Worm (Caenorhabditis elegans) whole organism, L1 larva: ENCODE measurements around the gene pcp-1.

Experiments used
- C04F5.9 ChIP-seq: sonication (generic microtip); optimal IDR thresholded peaks from 2 replicates; lab custom pipeline; 2016; ENCODE audit warnings: missing genetic modification characterization, missing compliant biosample characterization
- C16A3.4 ChIP-seq: fragments of 150-350 bp; optimal IDR thresholded peaks from 2 replicates; lab custom pipeline; 2014; ENCODE audit warnings: missing biosample characterization, missing genetic modification characterization
- C34B4.2 ChIP-seq: sonication (generic microtip); optimal IDR thresholded peaks from 2 replicates; lab custom pipeline; 2017; ENCODE audit warnings: mild to moderate bottlenecking, missing genetic modification characterization, missing compliant biosample characterization
- F16B12.6 ChIP-seq: fragments of 150-350 bp; optimal IDR thresholded peaks from 2 replicates; lab custom pipeline; 2014; ENCODE audit warnings: missing biosample characterization, missing genetic modification characterization
- Y116A8C.19 ChIP-seq: sonication (generic microtip); optimal IDR thresholded peaks from 2 replicates; lab custom pipeline; 2016; ENCODE audit warnings: missing compliant biosample characterization, missing genetic modification characterization, borderline replicate concordance
- aha-1 ChIP-seq: fragments of 150-350 bp; optimal IDR thresholded peaks from 2 replicates; lab custom pipeline; 2014; ENCODE audit warnings: missing biosample characterization, missing genetic modification characterization
- alr-1 ChIP-seq: fragments of 200-800 bp; sonication (Bioruptor generic); optimal IDR thresholded peaks from 2 replicates; lab custom pipeline; 2018; ENCODE audit warnings: borderline replicate concordance, mild to moderate bottlenecking, missing genetic modification characterization, missing compliant biosample characterization
- aly-2 ChIP-seq: fragments of 150-350 bp; optimal IDR thresholded peaks from 2 replicates; lab custom pipeline; 2014; ENCODE audit warnings: missing biosample characterization, missing genetic modification characterization
- ama-1 ChIP-seq: fragments of 150-350 bp; optimal IDR thresholded peaks from 2 replicates; lab custom pipeline; 2014
- ceh-63 ChIP-seq: fragments of 200-800 bp; sonication (Bioruptor generic); optimal IDR thresholded peaks from 2 replicates; lab custom pipeline; 2018; ENCODE audit warnings: mild to moderate bottlenecking, missing genetic modification characterization, missing compliant biosample characterization
- ceh-8 ChIP-seq: fragments of 200-800 bp; sonication (Bioruptor generic); optimal IDR thresholded peaks from 2 replicates; lab custom pipeline; 2018; ENCODE audit warnings: mild to moderate bottlenecking, missing genetic modification characterization, moderate library complexity, missing compliant biosample characterization
- ceh-90 ChIP-seq: sonication (generic microtip); optimal IDR thresholded peaks from 2 replicates; lab custom pipeline; 2016; ENCODE audit warnings: missing genetic modification characterization, missing compliant biosample characterization
- ces-1 ChIP-seq: fragments of 150-350 bp; optimal IDR thresholded peaks from 2 replicates; lab custom pipeline; 2014; ENCODE audit warnings: missing biosample characterization, missing genetic modification reagents, missing genetic modification characterization
- efl-1 ChIP-seq, 4 experiments: fragments of 150-350 bp; optimal IDR thresholded peaks in 3 of 4; peaks in 1 of 4; 1 replicate in 1 of 4; 2 replicates in 3 of 4; lab custom pipeline; 2014; ENCODE audit warnings: missing biosample characterization in 2 of 4, missing genetic modification characterization in 2 of 4, missing genetic modification reagents in 2 of 4
- egl-27 ChIP-seq, 2 experiments: fragments of 150-350 bp in 1 of 2; sonication (generic microtip); optimal IDR thresholded peaks; 3 replicates each; lab custom pipeline; 2017 to 2018; ENCODE audit warnings: missing biosample characterization in 2 of 2, missing genetic modification characterization in 2 of 2, missing genetic modification reagents in 2 of 2
- elt-2 ChIP-seq: sonication (generic microtip); optimal IDR thresholded peaks from 2 replicates; lab custom pipeline; 2016; ENCODE audit warnings: missing genetic modification characterization, mild to moderate bottlenecking, inconsistent platforms, missing compliant biosample characterization, missing genetic modification reagents
- ets-5 ChIP-seq: fragments of 200-800 bp; sonication (Bioruptor generic); IDR thresholded peaks from 2 replicates; pipeline ENCODE4 v1.3.6; 2022; ENCODE audit warnings: missing genetic modification characterization, missing compliant biosample characterization
- fos-1 ChIP-seq: fragments of 150-350 bp; optimal IDR thresholded peaks from 2 replicates; lab custom pipeline; 2014; ENCODE audit warnings: missing biosample characterization, missing genetic modification characterization
- grh-1 ChIP-seq: fragments of 200-800 bp; sonication (Bioruptor generic); IDR thresholded peaks from 2 replicates; pipeline ENCODE4 v1.3.6; 2022; ENCODE audit warnings: missing genetic modification reagents, missing genetic modification characterization, missing compliant biosample characterization
- hpl-2 ChIP-seq: fragments of 150-350 bp; optimal IDR thresholded peaks from 2 replicates; lab custom pipeline; 2014; ENCODE audit warnings: missing biosample characterization, missing genetic modification reagents, missing genetic modification characterization
- irx-1 ChIP-seq: sonication (generic microtip); optimal IDR thresholded peaks from 2 replicates; lab custom pipeline; 2016; ENCODE audit warnings: missing genetic modification characterization, missing compliant biosample characterization
- jun-1 ChIP-seq: fragments of 150-350 bp; optimal IDR thresholded peaks from 2 replicates; lab custom pipeline; 2014; ENCODE audit warnings: missing biosample characterization, missing genetic modification reagents, missing genetic modification characterization
- lin-14 ChIP-seq: fragments of 200-800 bp; sonication (Bioruptor generic); optimal IDR thresholded peaks from 2 replicates; lab custom pipeline; 2018; ENCODE audit warnings: mild to moderate bottlenecking, missing genetic modification characterization, moderate library complexity, missing compliant biosample characterization
- lin-15B ChIP-seq: fragments of 150-350 bp; sonication (generic microtip); optimal IDR thresholded peaks from 3 replicates; lab custom pipeline; 2014; ENCODE audit warnings: missing biosample characterization, missing genetic modification characterization
- lir-3 ChIP-seq: sonication (generic microtip); optimal IDR thresholded peaks from 2 replicates; lab custom pipeline; 2016; ENCODE audit warnings: mild to moderate bottlenecking, missing genetic modification characterization, moderate library complexity, missing compliant biosample characterization; ENCODE audit not compliant: poor library complexity
- mdl-1 ChIP-seq, 2 experiments: fragments of 150-350 bp; optimal IDR thresholded peaks; 2 replicates each; lab custom pipeline; 2014 to 2017; ENCODE audit warnings: missing biosample characterization in 2 of 2, missing genetic modification characterization in 2 of 2, inconsistent platforms in 1 of 2
- nhr-11 ChIP-seq: fragments of 150-350 bp; optimal IDR thresholded peaks from 2 replicates; lab custom pipeline; 2014; ENCODE audit warnings: missing biosample characterization, missing genetic modification characterization
- nhr-12 ChIP-seq: sonication (generic microtip); optimal IDR thresholded peaks from 2 replicates; lab custom pipeline; 2017; ENCODE audit warnings: missing biosample characterization, missing genetic modification characterization
- nhr-20 ChIP-seq: sonication (generic microtip); optimal IDR thresholded peaks from 2 replicates; lab custom pipeline; 2016; ENCODE audit warnings: mild to moderate bottlenecking, missing genetic modification characterization, missing compliant biosample characterization
- nhr-28 ChIP-seq: fragments of 150-350 bp; optimal IDR thresholded peaks from 2 replicates; lab custom pipeline; 2014; ENCODE audit warnings: missing biosample characterization, missing genetic modification characterization
- nhr-76 ChIP-seq: sonication (generic microtip); optimal IDR thresholded peaks from 2 replicates; lab custom pipeline; 2017; ENCODE audit warnings: missing biosample characterization, missing genetic modification characterization
- nhr-77 ChIP-seq: fragments of 150-350 bp; optimal IDR thresholded peaks from 2 replicates; lab custom pipeline; 2014; ENCODE audit warnings: missing biosample characterization, missing genetic modification characterization
- nhr-84 ChIP-seq: sonication (generic microtip); optimal IDR thresholded peaks from 2 replicates; lab custom pipeline; 2017; ENCODE audit warnings: missing biosample characterization, missing genetic modification characterization
- nhr-85 ChIP-seq: sonication (generic microtip); peaks from one replicate; lab custom pipeline; 2016; ENCODE audit warnings: missing genetic modification characterization, inconsistent platforms, missing compliant biosample characterization
- pag-3 ChIP-seq: sonication (generic microtip); optimal IDR thresholded peaks from 2 replicates; lab custom pipeline; 2017; ENCODE audit warnings: missing genetic modification characterization, mild to moderate bottlenecking, missing compliant biosample characterization, antibody characterized with exemption, borderline replicate concordance; ENCODE audit not compliant: insufficient read depth
- pax-3 ChIP-seq: fragments of 200-800 bp; sonication (Bioruptor generic); optimal IDR thresholded peaks from 2 replicates; lab custom pipeline; 2018; ENCODE audit warnings: mild to moderate bottlenecking, missing genetic modification characterization, moderate library complexity, missing compliant biosample characterization
- snu-23 ChIP-seq: sonication (generic microtip); optimal IDR thresholded peaks from 2 replicates; lab custom pipeline; 2016; ENCODE audit warnings: missing genetic modification characterization, missing compliant biosample characterization
- sox-4 ChIP-seq: sonication (generic microtip); optimal IDR thresholded peaks from 2 replicates; lab custom pipeline; 2016; ENCODE audit warnings: missing genetic modification characterization, missing compliant biosample characterization
- sup-37 ChIP-seq: fragments of 200-800 bp; sonication (Bioruptor generic); optimal IDR thresholded peaks from 2 replicates; lab custom pipeline; 2018; ENCODE audit warnings: mild to moderate bottlenecking, missing genetic modification characterization, missing compliant biosample characterization
- tlp-1 ChIP-seq: fragments of 150-350 bp; optimal IDR thresholded peaks from 2 replicates; lab custom pipeline; 2014; ENCODE audit warnings: missing biosample characterization, missing genetic modification characterization
- unc-130 ChIP-seq: fragments of 150-350 bp; optimal IDR thresholded peaks from 2 replicates; lab custom pipeline; 2017; ENCODE audit warnings: missing biosample characterization, missing genetic modification characterization, inconsistent platforms
- unc-62 ChIP-seq: fragments of 150-350 bp; optimal IDR thresholded peaks from 2 replicates; lab custom pipeline; 2014; ENCODE audit warnings: missing biosample characterization, missing genetic modification reagents, missing genetic modification characterization
- unc-86 ChIP-seq: sonication (generic microtip); optimal IDR thresholded peaks from 2 replicates; lab custom pipeline; 2016; ENCODE audit warnings: missing genetic modification characterization, missing compliant biosample characterization
- xbp-1 ChIP-seq: sonication (generic microtip); optimal IDR thresholded peaks from 2 replicates; lab custom pipeline; 2016; ENCODE audit warnings: missing genetic modification characterization, missing compliant biosample characterization
- zag-1 ChIP-seq: fragments of 150-350 bp; optimal IDR thresholded peaks from 2 replicates; lab custom pipeline; 2014; ENCODE audit warnings: missing biosample characterization, missing genetic modification characterization
- zip-4 ChIP-seq: fragments of 200-800 bp; sonication (Bioruptor generic); optimal IDR thresholded peaks from 2 replicates; lab custom pipeline; 2018; ENCODE audit warnings: mild to moderate bottlenecking, missing genetic modification characterization, moderate library complexity, missing compliant biosample characterization
- ztf-11 ChIP-seq, 2 experiments: sonication (generic microtip); optimal IDR thresholded peaks; 2 replicates each; lab custom pipeline; 2016 to 2017; ENCODE audit warnings: missing genetic modification characterization in 2 of 2, missing biosample characterization in 1 of 2, missing compliant biosample characterization in 1 of 2
- ztf-4 ChIP-seq: fragments of 150-350 bp; optimal IDR thresholded peaks from 2 replicates; lab custom pipeline; 2014; ENCODE audit warnings: missing biosample characterization, missing genetic modification characterization

pcp-1 gene

DNA sequence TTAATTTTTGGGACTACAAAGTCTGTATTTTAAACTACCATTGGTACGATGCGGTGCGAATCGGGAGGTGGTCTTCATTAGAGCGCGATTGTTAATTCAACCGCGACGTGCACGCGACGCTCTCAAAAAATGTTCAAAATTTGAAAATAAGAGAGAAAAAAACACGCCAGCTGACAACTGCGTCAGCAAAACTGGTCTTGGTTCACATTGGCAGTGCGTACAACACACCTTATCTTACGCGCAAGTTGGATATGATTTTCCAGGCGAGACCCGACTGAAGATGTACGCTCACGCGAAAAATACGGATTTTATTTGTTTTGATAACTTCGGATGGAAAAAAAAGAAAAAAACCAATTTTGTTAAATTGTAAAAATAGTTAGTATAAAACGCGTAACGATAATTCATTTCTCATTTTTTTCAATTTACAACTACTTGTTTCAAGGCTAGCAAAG lies 46.8 kb upstream of the pcp-1 start, which contains the start of gene C03B8.3 (continued):
- TF ChIP-seq nhr-12 (tag; lab: Kevin White, UChicago) = no peak
- no peak for TF ChIP-seq unc-62 (GFP tag; lab: Kevin White, UChicago)
- TF ChIP-seq ceh-90 (tag; lab: Kevin White, UChicago) = no peak
- peak; percentile 24 for TF ChIP-seq nhr-20
- TF ChIP-seq F16B12.6 = peak; percentile 63
- TF ChIP-seq C34B4.2 (tag; lab: Kevin White, UChicago) = no peak
- no peak for TF ChIP-seq ceh-63 (GFP tag; lab: Kevin White, UChicago)
- TF ChIP-seq xbp-1 (tag; lab: Kevin White, UChicago) = peak; percentile 20
- no peak for TF ChIP-seq tlp-1 (tag; lab: Kevin White, UChicago)
- TF ChIP-seq nhr-85 (tag; lab: Kevin White, UChicago) = peak; percentile 27
- no peak for TF ChIP-seq mdl-1 (tag; optimal IDR thresholded peaks at IDR 0.05; lab: Kevin White, UChicago)
- no peak for TF ChIP-seq jun-1 (tag; lab: Kevin White, UChicago)
- no peak for TF ChIP-seq nhr-84 (tag; lab: Kevin White, UChicago)
- no peak for TF ChIP-seq ama-1 (lab: Kevin White, UChicago)
- no peak for TF ChIP-seq aha-1 (tag; lab: Kevin White, UChicago)
- no peak for TF ChIP-seq irx-1 (tag; lab: Kevin White, UChicago)
- no peak for TF ChIP-seq ceh-8 (GFP tag; lab: Kevin White, UChicago)
- no peak for TF ChIP-seq ets-5 (GFP tag; lab: Robert Waterston, UW)
- no peak for TF ChIP-seq pax-3 (tag; lab: Kevin White, UChicago)
- no peak for TF ChIP-seq zip-4 (GFP tag; lab: Kevin White, UChicago)
- no peak for TF ChIP-seq unc-130 (tag; lab: Kevin White, UChicago)
- peak; percentile 15 for TF ChIP-seq snu-23
- TF ChIP-seq sup-37 (GFP tag; lab: Kevin White, UChicago) = no peak
- TF ChIP-seq C16A3.4 (tag; lab: Kevin White, UChicago) = no peak
- peak; percentile 53 for TF ChIP-seq lin-15B (tag; lab: Kevin White, UChicago)
- no peak for TF ChIP-seq C04F5.9 (tag; lab: Kevin White, UChicago)
- TF ChIP-seq sox-4 (tag; lab: Kevin White, UChicago) = no peak
- TF ChIP-seq nhr-11 = no peak
- no peak for TF ChIP-seq egl-27 (tag; optimal IDR thresholded peaks at IDR 0.05; lab: Kevin White, UChicago)
- TF ChIP-seq nhr-77 (tag; lab: Kevin White, UChicago) = no peak
- TF ChIP-seq ztf-4 (tag; lab: Kevin White, UChicago) = no peak
- no peak for TF ChIP-seq pag-3 (tag; lab: Kevin White, UChicago)
- TF ChIP-seq elt-2 (tag; lab: Kevin White, UChicago) = no peak
- no peak for TF ChIP-seq unc-86 (tag; lab: Kevin White, UChicago)
- TF ChIP-seq ces-1 (GFP tag; lab: Kevin White, UChicago) = no peak
- TF ChIP-seq aly-2 (tag; lab: Kevin White, UChicago) = no peak
- no peak for TF ChIP-seq lir-3
- TF ChIP-seq ztf-11 (tag; optimal IDR thresholded peaks at IDR 0.05; lab: Kevin White, UChicago) = no peak
- TF ChIP-seq zag-1 (tag; lab: Kevin White, UChicago) = no peak

DNA sequence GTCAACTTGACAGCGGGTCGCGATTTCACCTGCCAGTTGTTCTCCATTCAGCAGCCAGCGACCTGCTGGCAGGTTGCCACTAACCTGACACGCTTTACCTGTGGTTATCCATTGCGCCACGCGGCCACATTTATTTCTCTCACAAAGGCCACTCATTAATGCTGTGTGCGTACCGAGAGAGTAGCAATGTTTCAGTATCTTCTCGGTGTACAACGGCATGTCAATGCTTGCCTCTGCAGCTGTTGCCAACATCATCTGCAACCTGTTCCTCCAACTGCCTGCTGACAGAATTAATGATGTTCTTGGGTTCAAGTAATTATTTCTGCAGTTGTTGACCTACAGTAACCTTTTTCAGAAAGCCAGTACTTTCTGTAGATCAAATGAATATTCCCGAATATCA lies 42.2 kb upstream of the pcp-1 start:
- TF ChIP-seq efl-1 (optimal IDR thresholded peaks at IDR 0.05; lab: Kevin White, UChicago) = no peak
- TF ChIP-seq efl-1 (GFP tag; optimal IDR thresholded peaks at IDR 0.05 in 1 of 2; lab: Kevin White, UChicago) = peak in 1 of 2 experiments; percentile 79
- TF ChIP-seq unc-62 (GFP tag; lab: Kevin White, UChicago) = no peak
- TF ChIP-seq, all 84 proteins: peak for 1

DNA sequence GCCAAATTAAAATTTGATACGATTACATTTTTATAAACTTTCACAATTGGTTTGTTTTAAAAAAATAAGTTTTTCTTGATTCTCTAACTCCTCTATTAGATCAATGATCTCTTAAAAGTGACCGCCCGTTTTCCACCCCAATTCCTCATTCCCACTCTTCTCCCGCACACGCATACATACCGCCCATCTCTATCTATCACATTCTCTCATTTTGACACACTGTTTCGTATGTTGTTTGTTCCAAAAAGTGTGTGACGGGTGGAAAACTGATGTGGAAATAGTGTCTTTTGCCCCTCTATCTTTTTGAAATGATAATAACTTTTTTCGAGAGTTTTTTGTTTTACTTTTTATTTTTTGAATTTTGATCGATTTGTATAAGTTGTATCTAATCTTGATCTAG lies 40.4 kb upstream of the pcp-1 start:
- TF ChIP-seq hpl-2 (GFP tag; lab: Kevin White, UChicago) (no peak), grh-1 (GFP tag; lab: Robert Waterston, UW) (no peak), unc-130 (tag; lab: Kevin White, UChicago) (peak; percentile 62), C04F5.9 (tag; lab: Kevin White, UChicago) (no peak), nhr-76 (tag; lab: Kevin White, UChicago) (no peak), zag-1 (tag; lab: Kevin White, UChicago) (no peak), fos-1 (tag; lab: Kevin White, UChicago) (no peak), unc-86 (tag; lab: Kevin White, UChicago) (no peak), mdl-1 (tag; optimal IDR thresholded peaks at IDR 0.05; lab: Kevin White, UChicago) (peak in 1 of 2 experiments; percentile 82), nhr-84 (tag; lab: Kevin White, UChicago) (no peak), irx-1 (tag; lab: Kevin White, UChicago) (no peak), tlp-1 (tag; lab: Kevin White, UChicago) (no peak), alr-1 (tag; lab: Kevin White, UChicago) (no peak), lin-15B (tag; lab: Kevin White, UChicago) (peak; percentile 18), nhr-28 (tag; lab: Kevin White, UChicago) (no peak), lir-3 (peak; percentile 27), Y116A8C.19 (no peak), snu-23 (peak; percentile 90), lin-14 (peak; percentile 99), nhr-85 (tag; lab: Kevin White, UChicago) (peak; percentile 82)
